Fruit fly (Drosophila melanogaster) whole organism, embryonic: Measurements from ENCODE around the gene CG42494.

ENCODE experiments used
- B-H2 ChIP-seq: fragments of 200-800 bp; sonication (Bioruptor generic); optimal IDR thresholded peaks from 2 replicates; lab custom pipeline; 2018; ENCODE audit warnings: missing biosample characterization, mild to moderate bottlenecking, missing genetic modification characterization
- CG10147 ChIP-seq: fragments of 200-800 bp; sonication (Bioruptor generic); optimal IDR thresholded peaks from 2 replicates; lab custom pipeline; 2019; ENCODE audit warnings: missing biosample characterization, mild to moderate bottlenecking, missing genetic modification characterization, moderate library complexity
- CG10959 ChIP-seq: fragments of 200-800 bp; sonication (Bioruptor generic); IDR thresholded peaks from 2 replicates; pipeline ENCODE4 v1.3.6; 2022; ENCODE audit warnings: missing biosample characterization, missing genetic modification characterization
- CG12236 ChIP-seq: fragments of 200-800 bp; sonication (Bioruptor generic); optimal IDR thresholded peaks from 2 replicates; lab custom pipeline; 2016; ENCODE audit warnings: missing biosample characterization, missing genetic modification characterization
- CG1529 ChIP-seq: fragments of 200-800 bp; sonication (Bioruptor generic); optimal IDR thresholded peaks from 3 replicates; lab custom pipeline; 2018; ENCODE audit warnings: missing biosample characterization, missing genetic modification characterization
- CG15514 ChIP-seq: fragments of 200-800 bp; sonication (Bioruptor generic); optimal IDR thresholded peaks from 3 replicates; lab custom pipeline; 2017; ENCODE audit warnings: missing biosample characterization, missing genetic modification characterization, mild to moderate bottlenecking, moderate library complexity, missing genetic modification reagents
- CG1647 ChIP-seq: fragments of 200-800 bp; sonication (Bioruptor generic); optimal IDR thresholded peaks from 3 replicates; lab custom pipeline; 2016; ENCODE audit warnings: missing biosample characterization, missing genetic modification characterization
- CG17568 ChIP-seq: fragments of 200-800 bp; sonication (Bioruptor generic); optimal IDR thresholded peaks from 2 replicates; lab custom pipeline; 2018; ENCODE audit warnings: missing biosample characterization, mild to moderate bottlenecking, missing genetic modification characterization, moderate library complexity
- CG18262 ChIP-seq: fragments of 200-800 bp; optimal IDR thresholded peaks from 3 replicates; lab custom pipeline; 2019; ENCODE audit warnings: missing biosample characterization, mild to moderate bottlenecking, missing genetic modification characterization, moderate library complexity
- CG2199 ChIP-seq: fragments of 200-800 bp; sonication (Bioruptor generic); IDR thresholded peaks from 3 replicates; pipeline ENCODE4 v1.3.6; 2022; ENCODE audit warnings: missing biosample characterization, missing genetic modification characterization
- CG2202 ChIP-seq: fragments of 200-800 bp; sonication (Bioruptor generic); optimal IDR thresholded peaks from 2 replicates; lab custom pipeline; 2018; ENCODE audit warnings: missing biosample characterization, mild to moderate bottlenecking, missing genetic modification characterization
- CG31441 ChIP-seq: fragments of 200-800 bp; sonication (Bioruptor generic); IDR thresholded peaks from 2 replicates; pipeline ENCODE4 v1.3.6; 2022; ENCODE audit warnings: missing biosample characterization, missing genetic modification characterization
- CG6175 ChIP-seq: fragments of 200-800 bp; sonication (Bioruptor generic); IDR thresholded peaks from 3 replicates; pipeline ENCODE4 v1.3.6; 2022; ENCODE audit warnings: missing biosample characterization, missing genetic modification characterization
- CG6791 ChIP-seq: fragments of 200-800 bp; sonication (Bioruptor generic); IDR thresholded peaks from 3 replicates; pipeline ENCODE4 v1.3.6; 2022; ENCODE audit warnings: missing biosample characterization, missing genetic modification characterization; ENCODE audit not compliant: partially characterized antibody
- CG7357 ChIP-seq: fragments of 200-800 bp; sonication (Bioruptor generic); IDR thresholded peaks from 3 replicates; pipeline ENCODE4 v1.3.6; 2022; ENCODE audit warnings: missing biosample characterization, missing genetic modification characterization
- CG7928 ChIP-seq: fragments of 200-800 bp; sonication (Bioruptor generic); optimal IDR thresholded peaks from 2 replicates; lab custom pipeline; 2017; ENCODE audit warnings: missing biosample characterization, mild to moderate bottlenecking, missing genetic modification characterization
- CG8388 ChIP-seq: fragments of 200-800 bp; sonication (Bioruptor generic); optimal IDR thresholded peaks from 2 replicates; lab custom pipeline; 2019; ENCODE audit warnings: missing biosample characterization, mild to moderate bottlenecking, missing genetic modification characterization, moderate library complexity
- Doc3 ChIP-seq: fragments of 200-800 bp; sonication (Bioruptor generic); IDR thresholded peaks from 3 replicates; pipeline ENCODE4 v1.3.6; 2022; ENCODE audit warnings: missing biosample characterization, missing genetic modification characterization; ENCODE audit not compliant: partially characterized antibody
- Elba2 ChIP-seq: fragments of 200-800 bp; sonication (Bioruptor generic); optimal IDR thresholded peaks from 3 replicates; lab custom pipeline; 2016; ENCODE audit warnings: missing biosample characterization, missing genetic modification characterization
- HLH3B ChIP-seq: fragments of 200-800 bp; sonication (Bioruptor generic); IDR thresholded peaks from 2 replicates; pipeline ENCODE4 v1.3.6; 2022; ENCODE audit warnings: missing biosample characterization, missing genetic modification characterization
- HLH54F ChIP-seq: fragments of 200-800 bp; sonication (Bioruptor generic); optimal IDR thresholded peaks from 3 replicates; lab custom pipeline; 2016; ENCODE audit warnings: missing biosample characterization, missing genetic modification characterization
- HmgD ChIP-seq: fragments of 200-800 bp; sonication (Bioruptor generic); optimal IDR thresholded peaks from 3 replicates; lab custom pipeline; 2016; ENCODE audit warnings: missing biosample characterization, missing genetic modification characterization
- HmgZ ChIP-seq: fragments of 200-800 bp; sonication (Bioruptor generic); optimal IDR thresholded peaks from 2 replicates; lab custom pipeline; 2018; ENCODE audit warnings: missing biosample characterization, mild to moderate bottlenecking, missing genetic modification characterization
- Hmr ChIP-seq: fragments of 200-800 bp; sonication (Bioruptor generic); optimal IDR thresholded peaks from 3 replicates; lab custom pipeline; 2017; ENCODE audit warnings: mild to moderate bottlenecking, missing biosample characterization, missing genetic modification reagents, missing genetic modification characterization
- Hr39 ChIP-seq: fragments of >200 bp; optimal IDR thresholded peaks from 2 replicates; lab custom pipeline; 2017
- NfI ChIP-seq: fragments of 200-800 bp; sonication (Bioruptor generic); optimal IDR thresholded peaks from 3 replicates; lab custom pipeline; 2018; ENCODE audit warnings: missing biosample characterization, mild to moderate bottlenecking, missing genetic modification characterization, moderate library complexity
- Ptx1 ChIP-seq: fragments of 200-800 bp; sonication (Bioruptor generic); IDR thresholded peaks from 2 replicates; pipeline ENCODE4 v1.3.6; 2022; ENCODE audit warnings: missing biosample characterization, missing genetic modification characterization
- Sox100B ChIP-seq: fragments of 200-800 bp; sonication (Bioruptor generic); optimal IDR thresholded peaks from 3 replicates; lab custom pipeline; 2018; ENCODE audit warnings: missing biosample characterization, mild to moderate bottlenecking, missing genetic modification characterization
- Sox102F ChIP-seq: fragments of 200-800 bp; sonication (Bioruptor generic); optimal IDR thresholded peaks from 2 replicates; lab custom pipeline; 2018; ENCODE audit warnings: missing biosample characterization, mild to moderate bottlenecking, missing genetic modification characterization, moderate library complexity
- Stat92E ChIP-seq, 3 experiments: fragments of >200 bp in 2 of 3; fragments of 200-800 bp in 1 of 3; sonication (Bioruptor generic) in 1 of 3; optimal IDR thresholded peaks; 2 replicates each; lab custom pipeline; 2017 to 2019; ENCODE audit warnings: missing biosample characterization in 3 of 3, missing genetic modification characterization in 3 of 3, mild to moderate bottlenecking in 1 of 3, moderate library complexity in 1 of 3
- Vsx1 ChIP-seq: fragments of 200-800 bp; sonication (Bioruptor generic); optimal IDR thresholded peaks from 2 replicates; lab custom pipeline; 2017; ENCODE audit warnings: missing biosample characterization, mild to moderate bottlenecking, missing genetic modification characterization, missing genetic modification reagents
- Xrp1 ChIP-seq: fragments of 200-800 bp; sonication (Bioruptor generic); IDR thresholded peaks from 2 replicates; pipeline ENCODE4 v1.3.6; 2022; ENCODE audit warnings: missing biosample characterization, missing genetic modification characterization
- ash1 ChIP-seq: fragments of 200-800 bp; sonication (Bioruptor generic); optimal IDR thresholded peaks from 2 replicates; lab custom pipeline; 2018; ENCODE audit warnings: missing biosample characterization, mild to moderate bottlenecking, missing genetic modification characterization
- ato ChIP-seq: fragments of 200-800 bp; sonication (Bioruptor generic); IDR thresholded peaks from 2 replicates; pipeline ENCODE4 v1.3.6; 2022; ENCODE audit warnings: missing biosample characterization, missing genetic modification characterization; ENCODE audit not compliant: partially characterized antibody
- bowl ChIP-seq: fragments of 200-800 bp; sonication (Bioruptor generic); IDR thresholded peaks from 2 replicates; pipeline ENCODE4 v1.3.6; 2022; ENCODE audit warnings: missing biosample characterization, missing genetic modification characterization
- bsh ChIP-seq, 2 experiments: fragments of 200-800 bp; sonication (Bioruptor generic); optimal IDR thresholded peaks; 2 replicates each; lab custom pipeline; 2017 to 2018; ENCODE audit warnings: mild to moderate bottlenecking in 2 of 2, missing biosample characterization in 2 of 2, missing genetic modification characterization in 2 of 2, moderate library complexity in 1 of 2
- cad ChIP-seq: fragments of >200 bp; optimal IDR thresholded peaks from 2 replicates; lab custom pipeline; 2017; ENCODE audit warnings: missing biosample characterization, missing genetic modification characterization
- caup ChIP-seq: fragments of 200-800 bp; sonication (Bioruptor generic); optimal IDR thresholded peaks from 3 replicates; lab custom pipeline; 2017; ENCODE audit warnings: missing biosample characterization, mild to moderate bottlenecking, missing genetic modification characterization, moderate library complexity; ENCODE audit not compliant: severe bottlenecking
- danr ChIP-seq: fragments of 200-800 bp; sonication (Bioruptor generic); IDR thresholded peaks from 2 replicates; pipeline ENCODE4 v1.3.6; 2022; ENCODE audit warnings: missing biosample characterization, missing genetic modification characterization
- gro ChIP-seq: fragments of 200-800 bp; sonication (Bioruptor generic); optimal IDR thresholded peaks from 2 replicates; lab custom pipeline; 2016; ENCODE audit warnings: missing biosample characterization, missing genetic modification characterization
- h ChIP-seq: fragments of >200 bp; optimal IDR thresholded peaks from 2 replicates; lab custom pipeline; 2017
- kay ChIP-seq: fragments of 200-800 bp; sonication (Bioruptor generic); optimal IDR thresholded peaks from 2 replicates; lab custom pipeline; 2016; ENCODE audit warnings: missing biosample characterization, missing genetic modification characterization
- knrl ChIP-seq: fragments of 200-800 bp; sonication (Bioruptor generic); IDR thresholded peaks from 3 replicates; pipeline ENCODE4 v1.3.6; 2022; ENCODE audit warnings: missing biosample characterization, missing genetic modification characterization; ENCODE audit not compliant: partially characterized antibody
- pb ChIP-seq: fragments of 200-800 bp; sonication (Bioruptor generic); optimal IDR thresholded peaks from 3 replicates; lab custom pipeline; 2016; ENCODE audit warnings: missing biosample characterization, missing genetic modification characterization
- pfk ChIP-seq: fragments of 200-800 bp; sonication (Bioruptor generic); optimal IDR thresholded peaks from 2 replicates; lab custom pipeline; 2018; ENCODE audit warnings: missing biosample characterization, mild to moderate bottlenecking, missing genetic modification characterization, moderate library complexity
- pho ChIP-seq: fragments of 200-800 bp; sonication (Bioruptor generic); optimal IDR thresholded peaks from 2 replicates; lab custom pipeline; 2016; ENCODE audit warnings: missing biosample characterization, missing genetic modification characterization
- seq ChIP-seq: fragments of 200-800 bp; sonication (Bioruptor generic); IDR thresholded peaks from 2 replicates; pipeline ENCODE4 v1.3.6; 2022; ENCODE audit warnings: missing biosample characterization, missing genetic modification characterization
- sima ChIP-seq: fragments of 200-800 bp; sonication (Bioruptor generic); optimal IDR thresholded peaks from 2 replicates; lab custom pipeline; 2016; ENCODE audit warnings: missing biosample characterization, missing genetic modification characterization
- ssp ChIP-seq: fragments of 200-800 bp; sonication (Bioruptor generic); IDR thresholded peaks from 2 replicates; pipeline ENCODE4 v1.3.6; 2022; ENCODE audit warnings: missing biosample characterization, missing genetic modification characterization
- stwl ChIP-seq: fragments of 200-800 bp; sonication (Bioruptor generic); optimal IDR thresholded peaks from 3 replicates; lab custom pipeline; 2018; ENCODE audit warnings: missing biosample characterization, mild to moderate bottlenecking, missing genetic modification characterization, moderate library complexity
- usp ChIP-seq: fragments of >200 bp; optimal IDR thresholded peaks from 2 replicates; lab custom pipeline; 2017; ENCODE audit warnings: missing biosample characterization, missing genetic modification characterization

The CG42494 gene

DNA sequence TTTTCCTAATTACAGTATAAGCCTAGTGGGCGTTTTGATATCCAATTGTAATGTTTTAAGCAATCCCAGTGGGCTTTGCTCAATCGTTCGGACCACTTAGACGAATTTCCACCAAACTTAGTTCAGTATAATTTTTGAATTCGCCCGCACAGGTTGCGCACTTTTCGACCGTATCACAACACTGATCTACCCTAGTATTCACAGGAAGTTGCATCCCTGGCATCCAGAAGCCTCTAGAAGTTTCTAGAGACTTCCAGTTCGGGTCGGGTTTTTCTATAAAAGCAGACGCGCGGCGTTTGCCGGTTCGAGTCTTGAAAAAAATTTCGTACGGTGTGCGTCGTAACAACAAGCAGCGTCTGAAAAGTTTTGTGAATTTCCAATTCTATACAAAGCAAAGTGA is 8.7 kb downstream of the CG42494 start, which contains the start of gene Hsp83 (continued):
- TF ChIP-seq caup (GFP tag; lab: Kevin White, UChicago) (peak; percentile 100), sima (peak; percentile 92), HmgD (GFP tag; lab: Kevin White, UChicago) (peak; percentile 70), ato (GFP tag; lab: Robert Waterston, UW) (no peak), CG8388 (GFP tag; lab: Kevin White, UChicago) (peak; percentile 89), CG18262 (tag; lab: Kevin White, UChicago) (peak; percentile 83), CG2202 (tag; lab: Kevin White, UChicago) (peak; percentile 94), Hmr (GFP tag; lab: Kevin White, UChicago) (peak; percentile 99), NfI (GFP tag; lab: Kevin White, UChicago) (peak; percentile 98), CG6175 (GFP tag; lab: Robert Waterston, UW) (peak; percentile 90), CG17568 (GFP tag; lab: Kevin White, UChicago) (peak; percentile 99), Ptx1 (GFP tag; lab: Robert Waterston, UW) (peak; percentile 73), Xrp1 (GFP tag; lab: Robert Waterston, UW) (peak; percentile 71), cad (no peak), Sox100B (peak; percentile 94), CG2199 (GFP tag; lab: Robert Waterston, UW) (peak; percentile 75; the same call in 1 of the 3 replicates), CG12236 (GFP tag; lab: Kevin White, UChicago) (peak; percentile 88), kay (GFP tag; lab: Kevin White, UChicago) (peak; percentile 63), bowl (GFP tag; lab: Robert Waterston, UW) (peak; percentile 81; the same call in 1 of the 2 replicates), knrl (no peak), ssp (GFP tag; lab: Robert Waterston, UW) (peak; percentile 65), Stat92E (GFP tag; optimal IDR thresholded peaks at IDR 0.05; lab: Kevin White, UChicago) (peak in 1 of 3 experiments; percentile 84), danr (GFP tag; lab: Robert Waterston, UW) (peak; percentile 63), HmgZ (tag; lab: Kevin White, UChicago) (peak; percentile 97), usp (GFP tag; lab: Kevin White, UChicago) (no peak), CG6791 (GFP tag; lab: Robert Waterston, UW) (peak; percentile 23; the same call in 1 of the 3 replicates), Vsx1 (peak; percentile 97), pfk (GFP tag; lab: Kevin White, UChicago) (peak; percentile 92), seq (peak; percentile 92), Sox102F (GFP tag; lab: Kevin White, UChicago) (no peak), CG15514 (no peak), pho (GFP tag; lab: Kevin White, UChicago) (peak; percentile 93), stwl (tag; lab: Kevin White, UChicago) (peak; percentile 85), pb (peak; percentile 96), Elba2 (GFP tag; lab: Kevin White, UChicago) (peak; percentile 68), B-H2 (peak; percentile 99), HLH54F (peak; percentile 88), h (lab: Kevin White, UChicago) (no peak), Hr39 (no peak), CG1647 (GFP tag; lab: Kevin White, UChicago) (peak; percentile 93), CG31441 (GFP tag; lab: Robert Waterston, UW) (peak; percentile 91), CG7928 (GFP tag; lab: Kevin White, UChicago) (peak; percentile 99), bsh (GFP tag; optimal IDR thresholded peaks at IDR 0.05; lab: Kevin White, UChicago) (peak; percentile 90 to 91), HLH3B (GFP tag; lab: Robert Waterston, UW) (peak; percentile 90), ash1 (GFP tag; lab: Kevin White, UChicago) (peak; percentile 99), Doc3 (GFP tag; lab: Robert Waterston, UW) (no peak), CG7357 (GFP tag; lab: Robert Waterston, UW) (peak; percentile 61; the same call in 2 of the 3 replicates), CG1529 (GFP tag; lab: Kevin White, UChicago) (peak; percentile 95), CG10959 (peak; percentile 81), gro (GFP tag; lab: Kevin White, UChicago) (peak; percentile 97), CG10147 (peak; percentile 88)
